Fruit fly (Drosophila melanogaster): ENCODE data around the gene CG9016.

CG9016 gene

dm6 chr2L:5948775-5949526 lies 25.5 kb upstream of the CG9016 start, which contains the start of gene CG9044 (continued):
- TF ChIP-seq ems (GFP tag; optimal IDR thresholded peaks at IDR 0.05) (peak; percentile 30), Hr3 (GFP tag; optimal IDR thresholded peaks at IDR 0.05) (peak; percentile 68), Bgb (GFP tag; IDR thresholded peaks at IDR 0.05; ENCODE audit: partially characterized antibody) (peak; percentile 89), CG12155 (GFP tag; optimal IDR thresholded peaks at IDR 0.05) (peak; percentile 57), NK7.1 (GFP tag; optimal IDR thresholded peaks at IDR 0.05) (peak; percentile 2), Gug (GFP tag; IDR thresholded peaks at IDR 0.05) (peak; percentile 60; the same call in 3 of the 4 replicates), Nf-YB (GFP tag; optimal IDR thresholded peaks at IDR 0.05) (no peak), crol (GFP tag; IDR thresholded peaks at IDR 0.05) (no peak), CG9437 (GFP tag; optimal IDR thresholded peaks at IDR 0.05) (peak; percentile 54), chn (GFP tag; optimal IDR thresholded peaks at IDR 0.05) (peak; percentile 62), TFAM (GFP tag; optimal IDR thresholded peaks at IDR 0.05) (no peak), vnd (GFP tag; IDR thresholded peaks at IDR 0.05; ENCODE audit: partially characterized antibody) (peak; percentile 93), ase (GFP tag; IDR thresholded peaks at IDR 0.05) (no peak), schlank (tag; optimal IDR thresholded peaks at IDR 0.05) (no peak), CG12299 (tag; optimal IDR thresholded peaks at IDR 0.05) (peak; percentile 19), exex (tag; optimal IDR thresholded peaks at IDR 0.05) (no peak), row (GFP tag; IDR thresholded peaks at IDR 0.05) (peak; percentile 94), Dbx (GFP tag; IDR thresholded peaks at IDR 0.05) (peak; percentile 63; the same call in 1 of the 3 replicates), yki (optimal IDR thresholded peaks at IDR 0.05) (no peak), bsh (GFP tag; optimal IDR thresholded peaks at IDR 0.05) (no peak), da (GFP tag; optimal IDR thresholded peaks at IDR 0.05) (no peak), CG12942 (GFP tag; optimal IDR thresholded peaks at IDR 0.05) (peak; percentile 36), wek (GFP tag; optimal IDR thresholded peaks at IDR 0.05) (no peak), CG8765 (GFP tag; IDR thresholded peaks at IDR 0.05) (0 out of 2 replicates have a peak, but pooled peaks have one; percentile 22), CG7372 (GFP tag; IDR thresholded peaks at IDR 0.05) (0 out of 2 replicates have a peak, but pooled peaks have one; percentile 11), CG6813 (GFP tag; optimal IDR thresholded peaks at IDR 0.05) (no peak), disco-r (GFP tag; optimal IDR thresholded peaks at IDR 0.05) (no peak), sisA (GFP tag; IDR thresholded peaks at IDR 0.05) (peak; percentile 52), CG10267 (tag; optimal IDR thresholded peaks at IDR 0.05) (peak; percentile 59), CG15073 (GFP tag; optimal IDR thresholded peaks at IDR 0.05) (no peak), repo (GFP tag; optimal IDR thresholded peaks at IDR 0.05) (peak; percentile 10), NFAT (GFP tag; IDR thresholded peaks at IDR 0.05) (peak; percentile 81), CG30431 (GFP tag; optimal IDR thresholded peaks at IDR 0.05) (no peak), CG6175 (GFP tag; IDR thresholded peaks at IDR 0.05) (no peak), nerfin-1 (tag; optimal IDR thresholded peaks at IDR 0.05) (no peak), cg (GFP tag; optimal IDR thresholded peaks at IDR 0.05) (no peak), GATAe (GFP tag; conservative IDR thresholded peaks at IDR 0.05) (no peak), crp (GFP tag; optimal IDR thresholded peaks at IDR 0.05) (no peak), CG4404 (GFP tag; IDR thresholded peaks at IDR 0.05) (peak; percentile 45; the same call in 1 of the 2 replicates), bbx (GFP tag; IDR thresholded peaks at IDR 0.05; ENCODE audit: partially characterized antibody) (peak; percentile 88), wdn (GFP tag; IDR thresholded peaks at IDR 0.05) (peak; percentile 11; the same call in 1 of the 2 replicates), corto (GFP tag; optimal IDR thresholded peaks at IDR 0.05) (no peak), btn (GFP tag; optimal IDR thresholded peaks at IDR 0.05) (no peak), CG17912 (GFP tag; optimal IDR thresholded peaks at IDR 0.05) (peak; percentile 2)

Data from whole organism, embryonic.